Worm (Caenorhabditis elegans): Measurements from ENCODE around the gene K09D9.3.

K09D9.3 gene

ce11 chrV:4005219-4005618 lies 14.1 kb upstream of the K09D9.3 start, which contains the start of gene srh-8:
Gene srh-8, plus strand, starts transcription at chrV:4005519.
- TF ChIP-seq lin-39 (tag; optimal IDR thresholded peaks at IDR 0.05) (no peak), nhr-28 (tag; optimal IDR thresholded peaks at IDR 0.05) (no peak), egl-27 (tag; optimal IDR thresholded peaks at IDR 0.05) (no peak), fos-1 (tag; optimal IDR thresholded peaks at IDR 0.05) (no peak), elt-2 (tag; optimal IDR thresholded peaks at IDR 0.05) (no peak), nhr-67 (tag; optimal IDR thresholded peaks at IDR 0.05) (no peak), ceh-16 (tag; optimal IDR thresholded peaks at IDR 0.05) (no peak), fkh-2 (tag; optimal IDR thresholded peaks at IDR 0.05) (no peak), nhr-237 (tag; optimal IDR thresholded peaks at IDR 0.05) (no peak), nhr-76 (tag; optimal IDR thresholded peaks at IDR 0.05) (no peak), nhr-43 (tag; optimal IDR thresholded peaks at IDR 0.05; ENCODE audit: poor library complexity, severe bottlenecking) (no peak), ztf-4 (tag; optimal IDR thresholded peaks at IDR 0.05) (no peak), nhr-12 (tag; optimal IDR thresholded peaks at IDR 0.05) (no peak), nhr-25 (tag; optimal IDR thresholded peaks at IDR 0.05) (no peak), mml-1 (tag; optimal IDR thresholded peaks at IDR 0.05) (no peak), nhr-11 (tag; optimal IDR thresholded peaks at IDR 0.05) (no peak), unc-39 (tag; optimal IDR thresholded peaks at IDR 0.05) (no peak)

DNA sequence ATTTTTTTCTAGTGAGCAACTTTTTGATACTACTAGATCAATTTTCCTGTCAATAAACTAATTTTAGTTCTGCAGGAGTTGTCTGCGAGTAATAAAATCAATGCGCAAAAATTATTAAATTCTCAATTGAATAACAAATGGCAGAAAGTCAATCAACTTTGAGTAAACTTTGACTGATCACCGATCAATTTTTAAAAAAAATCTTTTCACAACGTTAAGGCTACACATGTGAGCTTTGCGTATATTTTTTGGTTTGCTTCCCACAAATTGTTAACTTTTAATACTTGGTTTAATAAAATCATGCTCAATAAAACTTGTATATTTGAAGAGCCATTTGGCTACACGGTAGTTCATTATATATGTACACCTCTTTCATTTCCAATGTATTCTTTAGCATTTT lies 11.4 kb upstream of the K09D9.3 start, which contains the start of gene srh-7:
Gene srh-7, plus strand, starts transcription at position 301 of the 400 bp plus-strand sequence.
- no peak for TF ChIP-seq lsy-12 (tag; optimal IDR thresholded peaks at IDR 0.05)
- no peak for TF ChIP-seq jun-1 (tag; optimal IDR thresholded peaks at IDR 0.05)
- TF ChIP-seq pqm-1 (tag; optimal IDR thresholded peaks at IDR 0.05) = no peak
- TF ChIP-seq mml-1 (tag; optimal IDR thresholded peaks at IDR 0.05) = no peak
- no peak for TF ChIP-seq ztf-4 (tag; optimal IDR thresholded peaks at IDR 0.05)
- TF ChIP-seq zag-1 (tag; optimal IDR thresholded peaks at IDR 0.05) = no peak
- no peak for TF ChIP-seq ceh-16 (tag; optimal IDR thresholded peaks at IDR 0.05)
- no peak for TF ChIP-seq skn-1 (tag; optimal IDR thresholded peaks at IDR 0.05)
- TF ChIP-seq nhr-77 (tag; optimal IDR thresholded peaks at IDR 0.05) = no peak
- TF ChIP-seq ZK546.5 (tag; optimal IDR thresholded peaks at IDR 0.05) = no peak
- TF ChIP-seq elt-1 (tag; optimal IDR thresholded peaks at IDR 0.05) = no peak

- TF ChIP-seq ztf-4 (tag; optimal IDR thresholded peaks at IDR 0.05) = no peak
- TF ChIP-seq ceh-82 (tag; optimal IDR thresholded peaks at IDR 0.05) = no peak
- no peak for TF ChIP-seq unc-39 (tag; optimal IDR thresholded peaks at IDR 0.05)
- no peak for TF ChIP-seq elt-1 (tag; optimal IDR thresholded peaks at IDR 0.05)
- no peak for TF ChIP-seq nfya-1 (tag; optimal IDR thresholded peaks at IDR 0.05; ENCODE audit: insufficient read depth)
- no peak for TF ChIP-seq hmg-11 (tag; optimal IDR thresholded peaks at IDR 0.05)
- TF ChIP-seq nhr-28 (tag; optimal IDR thresholded peaks at IDR 0.05) = no peak
- TF ChIP-seq nhr-76 (tag; optimal IDR thresholded peaks at IDR 0.05) = no peak
These were observed 9.1 kb upstream of the K09D9.3 start, which contains the start of gene srh-4 for ce11 chrV:4010170-4010569. Gene srh-4, plus strand, starts transcription at chrV:4010470.

ce11 chrV:4016780-4017179 lies 2.5 kb upstream of the K09D9.3 start, which contains the start of gene srw-89:
Gene srw-89, plus strand, starts transcription at chrV:4017080.
- no peak for TF ChIP-seq snpc-4 (tag; optimal IDR thresholded peaks at IDR 0.05)
- no peak for TF ChIP-seq nhr-67 (tag; optimal IDR thresholded peaks at IDR 0.05)
- TF ChIP-seq lin-39 (tag; optimal IDR thresholded peaks at IDR 0.05) = no peak
- no peak for TF ChIP-seq nhr-12 (tag; optimal IDR thresholded peaks at IDR 0.05)
- no peak for TF ChIP-seq ztf-11 (tag; optimal IDR thresholded peaks at IDR 0.05)
- TF ChIP-seq nhr-28 (tag; optimal IDR thresholded peaks at IDR 0.05) = no peak
- TF ChIP-seq zag-1 (tag; optimal IDR thresholded peaks at IDR 0.05) = no peak

- TF ChIP-seq elt-3 (tag; optimal IDR thresholded peaks at IDR 0.05) = no peak
- TF ChIP-seq ceh-82 (tag; optimal IDR thresholded peaks at IDR 0.05) = no peak
- TF ChIP-seq mdl-1 (tag; optimal IDR thresholded peaks at IDR 0.05) = no peak
- no peak for TF ChIP-seq fkh-2 (tag; optimal IDR thresholded peaks at IDR 0.05)
- TF ChIP-seq nhr-237 (tag; optimal IDR thresholded peaks at IDR 0.05) = no peak
- no peak for TF ChIP-seq elt-1 (tag; optimal IDR thresholded peaks at IDR 0.05)
- no peak for TF ChIP-seq nhr-67 (tag; optimal IDR thresholded peaks at IDR 0.05)
- no peak for TF ChIP-seq nhr-25 (tag; optimal IDR thresholded peaks at IDR 0.05)
- no peak for TF ChIP-seq pqm-1 (tag; optimal IDR thresholded peaks at IDR 0.05)
- no peak for TF ChIP-seq fos-1 (tag; optimal IDR thresholded peaks at IDR 0.05)
- no peak for TF ChIP-seq nhr-11 (tag; optimal IDR thresholded peaks at IDR 0.05)
- no peak for TF ChIP-seq skn-1 (tag; optimal IDR thresholded peaks at IDR 0.05)
These were observed 697 bp upstream of the K09D9.3 start for ce11 chrV:4018591-4018990.
